Fruit fly (Drosophila melanogaster): ENCODE measurements around the gene Acp29AB.
A peak's percentile ranks its signal among the peaks of the same experiment; 100 is the strongest.

Gene Acp29AB

dm6 chr2L:8420259-8420930 lies 27.4 kb upstream of the Acp29AB start:
- peak; percentile 6 for TF ChIP-seq Pif1B (GFP tag; optimal IDR thresholded peaks at IDR 0.05)
- TF ChIP-seq gl (tag; optimal IDR thresholded peaks at IDR 0.05) = peak; percentile 69
- peak; percentile 43 for TF ChIP-seq CG34367 (tag; optimal IDR thresholded peaks at IDR 0.05)
- TF ChIP-seq CG9948 (tag; optimal IDR thresholded peaks at IDR 0.05) = no peak
- TF ChIP-seq CG13204 (GFP tag; optimal IDR thresholded peaks at IDR 0.05) = peak; percentile 66
- TF ChIP-seq CG14655 (GFP tag; optimal IDR thresholded peaks at IDR 0.05) = peak; percentile 22
- TF ChIP-seq CG15710 (tag; optimal IDR thresholded peaks at IDR 0.05) = peak; percentile 11
- TF ChIP-seq Ets98B (GFP tag; IDR thresholded peaks at IDR 0.05) = no peak
- TF ChIP-seq CG4496 (GFP tag; IDR thresholded peaks at IDR 0.05) = peak; percentile 57; the same call in 1 of the 3 replicates
- TF ChIP-seq CG17806 (tag; optimal IDR thresholded peaks at IDR 0.05) = peak; percentile 24
- TF ChIP-seq CG32121 (GFP tag; IDR thresholded peaks at IDR 0.05) = no peak
- TF ChIP-seq EcR (GFP tag; optimal IDR thresholded peaks at IDR 0.05) = peak; percentile 31
- TF ChIP-seq rn (GFP tag; IDR thresholded peaks at IDR 0.05) = no peak
- TF ChIP-seq Pif1A (GFP tag; optimal IDR thresholded peaks at IDR 0.05) = peak; percentile 47
- no peak for TF ChIP-seq D1 (tag; optimal IDR thresholded peaks at IDR 0.05)
- TF ChIP-seq fd96Ca (GFP tag; IDR thresholded peaks at IDR 0.05) = no peak
- peak; percentile 7 for TF ChIP-seq CG8301 (tag; optimal IDR thresholded peaks at IDR 0.05)
- no peak for TF ChIP-seq CG10348 (GFP tag; IDR thresholded peaks at IDR 0.05)
- peak; percentile 38 for TF ChIP-seq CG8159 (tag; optimal IDR thresholded peaks at IDR 0.05)
- peak; percentile 36; the same call in 1 of the 2 replicates for TF ChIP-seq CG12605 (GFP tag; IDR thresholded peaks at IDR 0.05)
- TF ChIP-seq Snoo (tag; optimal IDR thresholded peaks at IDR 0.05) = no peak

DNA sequence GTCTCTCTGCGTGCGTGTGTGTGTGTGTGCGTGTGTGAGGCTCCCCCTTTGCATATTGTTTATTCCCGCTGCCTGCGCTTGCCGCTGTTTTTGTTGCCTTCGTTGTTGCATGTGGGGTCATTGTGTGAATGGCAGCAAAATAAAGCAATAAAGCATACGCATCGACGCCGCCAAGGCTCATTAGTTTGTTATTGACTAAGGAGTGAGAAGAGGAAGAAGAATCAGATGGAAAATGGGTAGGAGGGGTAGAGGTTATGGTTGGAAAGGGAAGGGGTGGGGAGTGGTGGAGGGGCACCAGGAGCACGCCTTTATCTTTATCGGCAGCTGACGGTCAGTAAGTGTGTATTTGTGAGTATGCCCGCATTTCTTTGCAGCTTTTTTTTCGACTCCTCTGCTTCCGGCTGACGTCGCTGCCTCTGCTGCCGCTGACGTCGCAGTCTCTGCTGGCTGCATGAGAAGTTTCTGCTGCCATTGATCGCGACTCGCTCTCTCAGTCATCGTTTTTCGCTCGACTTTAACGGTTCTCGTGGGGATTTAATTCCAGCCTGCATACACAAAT lies 26.4 kb upstream of the Acp29AB start:
- TF ChIP-seq Pif1A (GFP tag; optimal IDR thresholded peaks at IDR 0.05) = no peak
- no peak for TF ChIP-seq CG17806 (tag; optimal IDR thresholded peaks at IDR 0.05)
- peak; percentile 94 for TF ChIP-seq EcR (GFP tag; optimal IDR thresholded peaks at IDR 0.05)
- no peak for TF ChIP-seq CG9948 (tag; optimal IDR thresholded peaks at IDR 0.05)
- no peak for TF ChIP-seq rn (GFP tag; IDR thresholded peaks at IDR 0.05)
- no peak for TF ChIP-seq CG8159 (tag; optimal IDR thresholded peaks at IDR 0.05)
- TF ChIP-seq gl (tag; optimal IDR thresholded peaks at IDR 0.05) = peak; percentile 58
- no peak for TF ChIP-seq CG34367 (tag; optimal IDR thresholded peaks at IDR 0.05)
- TF ChIP-seq fd96Ca (GFP tag; IDR thresholded peaks at IDR 0.05) = no peak
- TF ChIP-seq CG13204 (GFP tag; optimal IDR thresholded peaks at IDR 0.05) = peak; percentile 75
- TF ChIP-seq Ets98B (GFP tag; IDR thresholded peaks at IDR 0.05) = no peak
- TF ChIP-seq D1 (tag; optimal IDR thresholded peaks at IDR 0.05) = no peak
- TF ChIP-seq CG32121 (GFP tag; IDR thresholded peaks at IDR 0.05) = no peak
- peak; percentile 43; the same call in 1 of the 3 replicates for TF ChIP-seq CG4496 (GFP tag; IDR thresholded peaks at IDR 0.05)
- TF ChIP-seq CG15710 (tag; optimal IDR thresholded peaks at IDR 0.05) = peak; percentile 28
- TF ChIP-seq CG8301 (tag; optimal IDR thresholded peaks at IDR 0.05) = no peak
- peak; percentile 1 for TF ChIP-seq CG14655 (GFP tag; optimal IDR thresholded peaks at IDR 0.05)
- TF ChIP-seq Pif1B (GFP tag; optimal IDR thresholded peaks at IDR 0.05) = no peak
- TF ChIP-seq Snoo (tag; optimal IDR thresholded peaks at IDR 0.05) = no peak
- 0 out of 2 replicates have a peak, but pooled peaks have one; percentile 18 for TF ChIP-seq CG12605 (GFP tag; IDR thresholded peaks at IDR 0.05)
- TF ChIP-seq CG10348 (GFP tag; IDR thresholded peaks at IDR 0.05) = no peak

DNA sequence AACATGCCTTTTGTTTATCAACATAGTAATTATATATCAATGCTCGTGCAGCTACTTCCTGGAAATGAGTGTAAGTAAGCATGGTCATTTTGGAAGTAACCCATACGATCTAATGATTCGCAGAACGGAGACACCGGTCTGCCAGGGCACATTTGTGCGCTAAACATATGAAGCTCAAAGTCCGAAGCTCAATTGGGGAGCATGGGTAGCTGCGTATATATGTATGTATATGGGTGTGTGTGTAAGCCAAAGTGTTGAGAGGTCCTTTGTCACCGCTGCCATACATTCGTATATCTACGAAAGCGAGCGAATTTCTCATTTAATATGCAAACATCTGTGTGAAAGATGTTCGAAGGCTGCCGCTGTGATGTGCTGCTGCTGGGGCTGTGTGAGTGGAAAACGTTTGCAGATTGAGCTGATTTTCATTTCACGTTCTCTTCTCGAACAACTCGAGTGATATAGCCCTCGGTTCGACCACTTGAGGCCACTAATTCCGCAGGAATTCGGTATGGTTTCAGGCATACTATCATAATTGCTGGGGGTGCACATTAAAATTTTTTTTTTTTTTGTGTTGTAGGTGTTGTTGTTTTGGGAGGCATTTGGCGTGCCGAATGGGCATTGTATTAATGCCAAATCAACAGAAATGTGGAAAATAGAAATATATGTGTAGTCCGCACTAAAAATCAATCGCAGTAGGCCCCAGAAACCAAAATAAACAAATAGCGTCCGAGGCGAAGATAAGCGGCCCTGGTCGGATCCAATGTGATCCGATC lies 25.3 kb upstream of the Acp29AB start:
- no peak for TF ChIP-seq rn (GFP tag; IDR thresholded peaks at IDR 0.05)
- no peak for TF ChIP-seq CG8301 (tag; optimal IDR thresholded peaks at IDR 0.05)
- TF ChIP-seq CG13204 (GFP tag; optimal IDR thresholded peaks at IDR 0.05) = peak; percentile 18
- no peak for TF ChIP-seq CG10348 (GFP tag; IDR thresholded peaks at IDR 0.05)
- TF ChIP-seq gl (tag; optimal IDR thresholded peaks at IDR 0.05) = peak; percentile 44
- no peak for TF ChIP-seq Ets98B (GFP tag; IDR thresholded peaks at IDR 0.05)

DNA sequence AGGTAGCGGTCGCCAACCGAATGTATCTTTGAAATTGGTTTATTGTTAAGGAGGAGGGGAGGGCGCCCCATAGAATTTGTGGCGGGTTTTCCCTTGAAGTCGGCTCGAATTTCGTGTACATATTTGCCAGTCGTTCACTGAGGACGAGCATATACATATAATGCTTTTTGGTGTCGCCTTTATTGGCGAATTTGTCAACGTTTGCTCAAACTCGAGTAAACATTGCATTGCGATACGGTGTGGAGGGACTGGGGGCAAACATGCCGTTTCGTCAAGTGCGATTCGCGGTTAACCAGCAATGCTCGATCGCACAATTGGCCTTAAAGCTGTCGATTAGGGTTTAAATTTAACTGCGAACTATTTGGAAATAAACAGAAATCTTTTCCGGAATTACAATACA lies 24.5 kb upstream of the Acp29AB start:
- no peak for TF ChIP-seq CG15710 (tag; optimal IDR thresholded peaks at IDR 0.05)
- TF ChIP-seq Pif1A (GFP tag; optimal IDR thresholded peaks at IDR 0.05) = no peak
- no peak for TF ChIP-seq CG4496 (GFP tag; IDR thresholded peaks at IDR 0.05)
- TF ChIP-seq CG8301 (tag; optimal IDR thresholded peaks at IDR 0.05) = no peak
- TF ChIP-seq CG9948 (tag; optimal IDR thresholded peaks at IDR 0.05) = no peak
- no peak for TF ChIP-seq gl (tag; optimal IDR thresholded peaks at IDR 0.05)
- TF ChIP-seq CG13204 (GFP tag; optimal IDR thresholded peaks at IDR 0.05) = no peak
- no peak for TF ChIP-seq rn (GFP tag; IDR thresholded peaks at IDR 0.05)
- TF ChIP-seq CG32121 (GFP tag; IDR thresholded peaks at IDR 0.05) = no peak
- TF ChIP-seq Pif1B (GFP tag; optimal IDR thresholded peaks at IDR 0.05) = no peak
- no peak for TF ChIP-seq EcR (GFP tag; optimal IDR thresholded peaks at IDR 0.05)
- no peak for TF ChIP-seq Ets98B (GFP tag; IDR thresholded peaks at IDR 0.05)
- TF ChIP-seq CG12605 (GFP tag; IDR thresholded peaks at IDR 0.05) = no peak
- no peak for TF ChIP-seq CG14655 (GFP tag; optimal IDR thresholded peaks at IDR 0.05)
- TF ChIP-seq Snoo (tag; optimal IDR thresholded peaks at IDR 0.05) = no peak
- TF ChIP-seq CG17806 (tag; optimal IDR thresholded peaks at IDR 0.05) = no peak

- TF ChIP-seq CG8301 (tag; optimal IDR thresholded peaks at IDR 0.05) = peak; percentile 59
- TF ChIP-seq Ets98B (GFP tag; IDR thresholded peaks at IDR 0.05) = peak; percentile 30; the same call in 1 of the 2 replicates
- TF ChIP-seq gl (tag; optimal IDR thresholded peaks at IDR 0.05) = peak; percentile 61
- TF ChIP-seq CG9948 (tag; optimal IDR thresholded peaks at IDR 0.05) = peak; percentile 65
- peak; percentile 68 for TF ChIP-seq Pif1B (GFP tag; optimal IDR thresholded peaks at IDR 0.05)
- peak; percentile 97 for TF ChIP-seq EcR (GFP tag; optimal IDR thresholded peaks at IDR 0.05)
- peak; percentile 65 for TF ChIP-seq CG4496 (GFP tag; IDR thresholded peaks at IDR 0.05)
- TF ChIP-seq D1 (tag; optimal IDR thresholded peaks at IDR 0.05) = peak; percentile 0
- TF ChIP-seq CG8159 (tag; optimal IDR thresholded peaks at IDR 0.05) = peak; percentile 69
- TF ChIP-seq CG12605 (GFP tag; IDR thresholded peaks at IDR 0.05) = peak; percentile 35; the same call in 1 of the 2 replicates
- TF ChIP-seq CG34367 (tag; optimal IDR thresholded peaks at IDR 0.05) = peak; percentile 61
- TF ChIP-seq fd96Ca (GFP tag; IDR thresholded peaks at IDR 0.05) = 0 out of 3 replicates have a peak, but pooled peaks have one; percentile 62
- TF ChIP-seq CG17806 (tag; optimal IDR thresholded peaks at IDR 0.05) = peak; percentile 65
- peak; percentile 19; the same call in 1 of the 2 replicates for TF ChIP-seq CG32121 (GFP tag; IDR thresholded peaks at IDR 0.05)
- no peak for TF ChIP-seq CG10348 (GFP tag; IDR thresholded peaks at IDR 0.05)
- TF ChIP-seq CG15710 (tag; optimal IDR thresholded peaks at IDR 0.05) = peak; percentile 60
- no peak for TF ChIP-seq rn (GFP tag; IDR thresholded peaks at IDR 0.05)
- peak; percentile 69 for TF ChIP-seq Snoo (tag; optimal IDR thresholded peaks at IDR 0.05)
- TF ChIP-seq Pif1A (GFP tag; optimal IDR thresholded peaks at IDR 0.05) = peak; percentile 82
- TF ChIP-seq CG14655 (GFP tag; optimal IDR thresholded peaks at IDR 0.05) = peak; percentile 72
- TF ChIP-seq CG13204 (GFP tag; optimal IDR thresholded peaks at IDR 0.05) = peak; percentile 66
Measured at dm6 chr2L:8416350-8417046, 23.5 kb upstream of the Acp29AB start.

All from whole organism, pupa.